Fruit fly (Drosophila melanogaster): ENCODE results near the gene CG32086.

CG32086 gene

DNA sequence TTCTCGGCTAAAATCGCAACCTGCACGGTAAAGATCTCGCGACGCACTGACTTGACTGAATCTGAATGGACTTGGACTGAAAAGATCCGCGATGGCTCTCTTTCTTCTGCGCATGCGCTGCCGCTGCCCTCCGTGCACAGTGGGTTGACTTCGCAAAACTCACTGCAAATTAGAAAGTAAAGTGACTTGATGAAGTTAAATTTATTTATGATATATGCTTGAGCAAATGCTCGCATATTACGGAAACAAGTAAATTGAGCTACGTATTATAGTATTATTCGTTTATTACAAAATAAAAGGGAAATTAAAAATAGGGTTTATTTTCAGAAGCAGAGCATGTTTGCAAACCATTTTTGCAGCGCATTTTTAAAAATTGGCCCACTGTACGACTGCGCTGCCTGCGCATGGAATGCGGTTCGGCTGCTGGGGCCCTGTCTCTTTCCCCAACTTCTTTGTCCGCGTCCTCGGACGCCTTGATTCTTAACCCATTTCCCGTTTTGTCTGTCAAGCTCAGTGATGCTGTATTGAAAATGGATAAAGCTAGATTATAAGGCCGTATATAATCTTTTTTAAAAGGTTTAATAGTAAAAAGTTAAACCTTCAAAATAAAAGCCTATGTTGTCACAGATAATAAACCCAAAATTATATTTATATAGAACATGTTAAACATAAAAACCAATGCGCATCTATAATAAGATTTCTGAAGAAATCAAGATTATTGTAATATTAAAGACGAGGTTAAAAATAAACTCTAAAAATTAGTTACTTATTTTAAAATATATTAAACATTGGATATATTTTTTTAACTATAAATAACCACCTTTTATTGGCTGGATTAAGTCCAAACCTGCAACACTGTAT, 4.1 kb upstream of the CG32086 start, which contains the start of gene rt (continued):
- TF ChIP-seq CG34422 (GFP tag; IDR thresholded peaks at IDR 0.05) (peak; percentile 28; the same call in 1 of the 3 replicates), CG1024 (GFP tag; IDR thresholded peaks at IDR 0.05) (0 out of 2 replicates have a peak, but pooled peaks have one; percentile 36), CG3163 (GFP tag; optimal IDR thresholded peaks at IDR 0.05) (no peak), tio (GFP tag; optimal IDR thresholded peaks at IDR 0.05) (peak; percentile 42), hb (GFP tag; IDR thresholded peaks at IDR 0.05; ENCODE audit: partially characterized antibody) (no peak), sisA (GFP tag; IDR thresholded peaks at IDR 0.05) (peak; percentile 63), MESR4 (GFP tag; optimal IDR thresholded peaks at IDR 0.05) (no peak), gem (tag; optimal IDR thresholded peaks at IDR 0.05) (peak; percentile 79), CG8388 (GFP tag; optimal IDR thresholded peaks at IDR 0.05) (peak; percentile 64), her (GFP tag; optimal IDR thresholded peaks at IDR 0.05) (no peak), cas (GFP tag; IDR thresholded peaks at IDR 0.05) (no peak), grau (tag; optimal IDR thresholded peaks at IDR 0.05) (peak; percentile 62), Ssrp (tag; optimal IDR thresholded peaks at IDR 0.05) (peak; percentile 68), CG10959 (GFP tag; IDR thresholded peaks at IDR 0.05) (0 out of 2 replicates have a peak, but pooled peaks have one; percentile 33), gsb (GFP tag; IDR thresholded peaks at IDR 0.05) (no peak), Oaz (GFP tag; IDR thresholded peaks at IDR 0.05) (no peak), bab2 (GFP tag; optimal IDR thresholded peaks at IDR 0.05) (peak; percentile 14), CG9437 (GFP tag; optimal IDR thresholded peaks at IDR 0.05) (peak; percentile 21), Fer3 (tag; optimal IDR thresholded peaks at IDR 0.05) (peak; percentile 22), Dref (GFP tag; IDR thresholded peaks at IDR 0.05) (no peak), CG13424 (tag; optimal IDR thresholded peaks at IDR 0.05) (peak; percentile 70), Dek (tag; optimal IDR thresholded peaks at IDR 0.05) (no peak), amos (GFP tag; IDR thresholded peaks at IDR 0.05; ENCODE audit: partially characterized antibody) (no peak), Atf-2 (GFP tag; optimal IDR thresholded peaks at IDR 0.05) (peak; percentile 16), p53 (GFP tag; optimal IDR thresholded peaks at IDR 0.05) (no peak), H2.0 (GFP tag; IDR thresholded peaks at IDR 0.05) (peak; percentile 30; the same call in 1 of the 2 replicates), CG15269 (tag; optimal IDR thresholded peaks at IDR 0.05) (peak; percentile 48), nau (GFP tag; optimal IDR thresholded peaks at IDR 0.05) (peak; percentile 33), CG13296 (GFP tag; optimal IDR thresholded peaks at IDR 0.05) (peak; percentile 29), wor (GFP tag; IDR thresholded peaks at IDR 0.05) (peak; percentile 42; the same call in 1 of the 2 replicates), CG11398 (GFP tag; optimal IDR thresholded peaks at IDR 0.05) (no peak), CG18011 (GFP tag; optimal IDR thresholded peaks at IDR 0.05) (no peak), pnt (GFP tag; optimal IDR thresholded peaks at IDR 0.05) (no peak), CG14014 (GFP tag; IDR thresholded peaks at IDR 0.05) (0 out of 2 replicates have a peak, but pooled peaks have one; percentile 7), bsh (GFP tag; optimal IDR thresholded peaks at IDR 0.05) (peak; percentile 52 to 77), Ada2b (GFP tag; IDR thresholded peaks at IDR 0.05) (0 out of 2 replicates have a peak, but pooled peaks have one; percentile 32), Ets97D (GFP tag; optimal IDR thresholded peaks at IDR 0.05) (no peak), CG13287 (GFP tag; IDR thresholded peaks at IDR 0.05; ENCODE audit: partially characterized antibody) (no peak), CG10209 (GFP tag; optimal IDR thresholded peaks at IDR 0.05) (peak; percentile 18), kni (GFP tag; optimal IDR thresholded peaks at IDR 0.05) (peak; percentile 40), CG2678 (tag; optimal IDR thresholded peaks at IDR 0.05) (peak; percentile 68), CG3281 (GFP tag; optimal IDR thresholded peaks at IDR 0.05) (peak; percentile 28), wdn (GFP tag; IDR thresholded peaks at IDR 0.05) (no peak), dan (GFP tag; IDR thresholded peaks at IDR 0.05) (no peak), croc (GFP tag; conservative IDR thresholded peaks at IDR 0.05) (peak; percentile 62)
